Fruit fly (Drosophila melanogaster) whole organism, embryonic: ENCODE measurements around the gene CG43400.

ENCODE experiments used
- Abd-B ChIP-seq: fragments of 200-800 bp; sonication (Bioruptor generic); optimal IDR thresholded peaks from 2 replicates; lab custom pipeline; 2018; ENCODE audit warnings: missing biosample characterization, mild to moderate bottlenecking, missing genetic modification characterization, moderate library complexity
- Asciz ChIP-seq: fragments of 200-800 bp; sonication (Bioruptor generic); optimal IDR thresholded peaks from 2 replicates; lab custom pipeline; 2017; ENCODE audit warnings: missing biosample characterization, mild to moderate bottlenecking, missing genetic modification characterization, missing genetic modification reagents
- B-H1 ChIP-seq: fragments of 200-800 bp; sonication (Bioruptor generic); IDR thresholded peaks from 3 replicates; pipeline ENCODE4 v1.3.6; 2022; ENCODE audit warnings: missing biosample characterization, missing genetic modification characterization
- CG11723 ChIP-seq: fragments of 200-800 bp; sonication (Bioruptor generic); optimal IDR thresholded peaks from 2 replicates; lab custom pipeline; 2017; ENCODE audit warnings: missing biosample characterization, mild to moderate bottlenecking, missing genetic modification characterization
- CG15514 ChIP-seq: fragments of 200-800 bp; sonication (Bioruptor generic); optimal IDR thresholded peaks from 3 replicates; lab custom pipeline; 2017; ENCODE audit warnings: missing biosample characterization, missing genetic modification characterization, mild to moderate bottlenecking, moderate library complexity, missing genetic modification reagents
- CG17186 ChIP-seq: fragments of 200-800 bp; sonication (Bioruptor generic); optimal IDR thresholded peaks from 3 replicates; lab custom pipeline; 2017; ENCODE audit warnings: missing biosample characterization, missing genetic modification reagents, missing genetic modification characterization
- CG17612 ChIP-seq: fragments of 200-800 bp; sonication (Bioruptor generic); IDR thresholded peaks from 2 replicates; pipeline ENCODE4 v1.3.6; 2022; ENCODE audit warnings: missing biosample characterization, missing genetic modification characterization
- CG18262 ChIP-seq: fragments of 200-800 bp; optimal IDR thresholded peaks from 3 replicates; lab custom pipeline; 2019; ENCODE audit warnings: missing biosample characterization, mild to moderate bottlenecking, missing genetic modification characterization, moderate library complexity
- CG2116 ChIP-seq: fragments of 200-800 bp; sonication (Bioruptor generic); optimal IDR thresholded peaks from 3 replicates; lab custom pipeline; 2018; ENCODE audit warnings: missing biosample characterization, mild to moderate bottlenecking, missing genetic modification characterization
- CG30020 ChIP-seq: fragments of 200-800 bp; optimal IDR thresholded peaks from 2 replicates; lab custom pipeline; 2019; ENCODE audit warnings: missing biosample characterization, mild to moderate bottlenecking, missing genetic modification characterization, moderate library complexity
- CG32532 ChIP-seq: fragments of 200-800 bp; sonication (Bioruptor generic); IDR thresholded peaks from 2 replicates; pipeline ENCODE4 v1.3.6; 2022; ENCODE audit warnings: missing biosample characterization, missing genetic modification characterization
- CG33557 ChIP-seq: fragments of 200-800 bp; sonication (Bioruptor generic); optimal IDR thresholded peaks from 2 replicates; lab custom pipeline; 2019; ENCODE audit warnings: missing biosample characterization, mild to moderate bottlenecking, missing genetic modification characterization, moderate library complexity
- CG34224 ChIP-seq: fragments of 200-800 bp; sonication (Bioruptor generic); IDR thresholded peaks from 3 replicates; pipeline ENCODE4 v1.3.6; 2022; ENCODE audit warnings: missing biosample characterization, missing genetic modification characterization; ENCODE audit not compliant: partially characterized antibody
- CG3847 ChIP-seq: fragments of 200-800 bp; sonication (Bioruptor generic); IDR thresholded peaks from 2 replicates; pipeline ENCODE4 v1.3.6; 2022; ENCODE audit warnings: missing biosample characterization, missing genetic modification characterization
- CG4730 ChIP-seq: fragments of 200-800 bp; sonication (Bioruptor generic); IDR thresholded peaks from 2 replicates; pipeline ENCODE4 v1.3.6; 2022; ENCODE audit warnings: missing biosample characterization, missing genetic modification characterization
- CG7271 ChIP-seq: fragments of 200-800 bp; sonication (Bioruptor generic); optimal IDR thresholded peaks from 2 replicates; lab custom pipeline; 2018; ENCODE audit warnings: missing biosample characterization, mild to moderate bottlenecking, missing genetic modification characterization, moderate library complexity
- CG7786 ChIP-seq: fragments of 200-800 bp; sonication (Bioruptor generic); optimal IDR thresholded peaks from 2 replicates; lab custom pipeline; 2016; ENCODE audit warnings: missing biosample characterization, missing genetic modification characterization
- CG7987 ChIP-seq: fragments of 200-800 bp; sonication (Bioruptor generic); optimal IDR thresholded peaks from 2 replicates; lab custom pipeline; 2018; ENCODE audit warnings: missing biosample characterization, mild to moderate bottlenecking, missing genetic modification characterization, moderate library complexity
- Chrac-16 ChIP-seq: fragments of 200-800 bp; sonication (Bioruptor generic); optimal IDR thresholded peaks from 3 replicates; lab custom pipeline; 2016; ENCODE audit warnings: missing biosample characterization, missing genetic modification characterization
- Dad ChIP-seq: fragments of 200-800 bp; sonication (Bioruptor generic); optimal IDR thresholded peaks from 3 replicates; lab custom pipeline; 2016; ENCODE audit warnings: missing biosample characterization, missing genetic modification characterization
- Doc2 ChIP-seq: fragments of 200-800 bp; sonication (Bioruptor generic); IDR thresholded peaks from 2 replicates; pipeline ENCODE4 v1.3.6; 2022; ENCODE audit warnings: missing biosample characterization, missing genetic modification characterization
- E2f1 ChIP-seq: fragments of 200-800 bp; sonication (Bioruptor generic); IDR thresholded peaks from 2 replicates; pipeline ENCODE4 v1.3.6; 2022; ENCODE audit warnings: missing biosample characterization, missing genetic modification characterization
- HLH4C ChIP-seq: fragments of 200-800 bp; sonication (Bioruptor generic); IDR thresholded peaks from 3 replicates; pipeline ENCODE4 v1.3.6; 2022; ENCODE audit warnings: missing biosample characterization, missing genetic modification characterization; ENCODE audit not compliant: partially characterized antibody
- HLH54F ChIP-seq: fragments of 200-800 bp; sonication (Bioruptor generic); optimal IDR thresholded peaks from 3 replicates; lab custom pipeline; 2016; ENCODE audit warnings: missing biosample characterization, missing genetic modification characterization
- Hr3 ChIP-seq: fragments of 200-800 bp; sonication (Bioruptor generic); optimal IDR thresholded peaks from 3 replicates; lab custom pipeline; 2016; ENCODE audit warnings: missing biosample characterization, missing genetic modification characterization
- Hsf ChIP-seq: fragments of 200-800 bp; sonication (Bioruptor generic); optimal IDR thresholded peaks from 3 replicates; lab custom pipeline; 2016; ENCODE audit warnings: missing biosample characterization, missing genetic modification characterization
- MBD-R2 ChIP-seq: fragments of 200-800 bp; sonication (Bioruptor generic); IDR thresholded peaks from 2 replicates; pipeline ENCODE4 v1.3.6; 2022; ENCODE audit warnings: missing biosample characterization, missing genetic modification characterization
- NfI ChIP-seq: fragments of 200-800 bp; sonication (Bioruptor generic); optimal IDR thresholded peaks from 3 replicates; lab custom pipeline; 2018; ENCODE audit warnings: missing biosample characterization, mild to moderate bottlenecking, missing genetic modification characterization, moderate library complexity
- Optix ChIP-seq: fragments of 200-800 bp; sonication (Bioruptor generic); IDR thresholded peaks from 3 replicates; pipeline ENCODE4 v1.3.6; 2022; ENCODE audit warnings: missing biosample characterization, missing genetic modification characterization
- Pdp1 ChIP-seq, 2 experiments: fragments of 200-800 bp; sonication (Bioruptor generic); optimal IDR thresholded peaks; 3 replicates each; lab custom pipeline; 2016; ENCODE audit warnings: missing biosample characterization in 2 of 2, missing genetic modification characterization in 2 of 2, mild to moderate bottlenecking in 1 of 2, moderate library complexity in 1 of 2
- Poxn ChIP-seq: fragments of 200-800 bp; sonication (Bioruptor generic); IDR thresholded peaks from 2 replicates; pipeline ENCODE4 v1.3.6; 2022; ENCODE audit warnings: missing biosample characterization, missing genetic modification characterization
- Stat92E ChIP-seq, 3 experiments: fragments of >200 bp in 2 of 3; fragments of 200-800 bp in 1 of 3; sonication (Bioruptor generic) in 1 of 3; optimal IDR thresholded peaks; 2 replicates each; lab custom pipeline; 2017 to 2019; ENCODE audit warnings: missing biosample characterization in 3 of 3, missing genetic modification characterization in 3 of 3, mild to moderate bottlenecking in 1 of 3, moderate library complexity in 1 of 3
- ap ChIP-seq: fragments of 200-800 bp; sonication (Bioruptor generic); IDR thresholded peaks from 2 replicates; pipeline ENCODE4 v1.3.6; 2022; ENCODE audit warnings: missing biosample characterization, missing genetic modification characterization
- btn ChIP-seq: fragments of 200-800 bp; sonication (Bioruptor generic); optimal IDR thresholded peaks from 2 replicates; lab custom pipeline; 2016; ENCODE audit warnings: missing biosample characterization, missing genetic modification characterization
- cato ChIP-seq: fragments of 200-800 bp; sonication (Bioruptor generic); optimal IDR thresholded peaks from 2 replicates; lab custom pipeline; 2016; ENCODE audit warnings: missing biosample characterization, missing genetic modification characterization, borderline replicate concordance
- dan ChIP-seq: fragments of 200-800 bp; sonication (Bioruptor generic); IDR thresholded peaks from 2 replicates; pipeline ENCODE4 v1.3.6; 2022; ENCODE audit warnings: missing biosample characterization, missing genetic modification characterization
- dati ChIP-seq: fragments of 200-800 bp; sonication (Bioruptor generic); IDR thresholded peaks from 2 replicates; pipeline ENCODE4 v1.3.6; 2022; ENCODE audit warnings: missing biosample characterization, missing genetic modification characterization
- ems ChIP-seq: fragments of 200-800 bp; sonication (Bioruptor generic); optimal IDR thresholded peaks from 3 replicates; lab custom pipeline; 2016; ENCODE audit warnings: missing biosample characterization, missing genetic modification characterization
- fd96Cb ChIP-seq: fragments of 200-800 bp; sonication (Bioruptor generic); optimal IDR thresholded peaks from 2 replicates; lab custom pipeline; 2018; ENCODE audit warnings: missing biosample characterization, mild to moderate bottlenecking, missing genetic modification characterization, moderate library complexity
- fru ChIP-seq: fragments of >200 bp; optimal IDR thresholded peaks from 2 replicates; lab custom pipeline; 2017
- grau ChIP-seq: fragments of 200-800 bp; optimal IDR thresholded peaks from 3 replicates; lab custom pipeline; 2019; ENCODE audit warnings: missing biosample characterization, mild to moderate bottlenecking, missing genetic modification characterization, moderate library complexity
- gro ChIP-seq: fragments of 200-800 bp; sonication (Bioruptor generic); optimal IDR thresholded peaks from 2 replicates; lab custom pipeline; 2016; ENCODE audit warnings: missing biosample characterization, missing genetic modification characterization
- kay ChIP-seq: fragments of 200-800 bp; sonication (Bioruptor generic); optimal IDR thresholded peaks from 2 replicates; lab custom pipeline; 2016; ENCODE audit warnings: missing biosample characterization, missing genetic modification characterization
- mam ChIP-seq: fragments of 200-800 bp; sonication (Bioruptor generic); optimal IDR thresholded peaks from 3 replicates; lab custom pipeline; 2016; ENCODE audit warnings: missing biosample characterization, missing genetic modification characterization
- otp ChIP-seq: fragments of 200-800 bp; sonication (Bioruptor generic); IDR thresholded peaks from 3 replicates; pipeline ENCODE4, ENCODE4 v1.3.6; 2022; ENCODE audit warnings: missing biosample characterization, missing genetic modification characterization
- p53 ChIP-seq: fragments of 200-800 bp; sonication (Bioruptor generic); optimal IDR thresholded peaks from 2 replicates; lab custom pipeline; 2016; ENCODE audit warnings: missing biosample characterization, missing genetic modification characterization
- peb ChIP-seq: fragments of 200-800 bp; sonication (Bioruptor generic); IDR thresholded peaks from 2 replicates; pipeline ENCODE4 v1.3.6; 2022; ENCODE audit warnings: missing biosample characterization, missing genetic modification characterization
- ranshi ChIP-seq: fragments of 200-800 bp; sonication (Bioruptor generic); IDR thresholded peaks from 2 replicates; pipeline ENCODE4 v1.3.6; 2022; ENCODE audit warnings: missing biosample characterization, missing genetic modification characterization
- scrt ChIP-seq: fragments of 200-800 bp; sonication (Bioruptor generic); optimal IDR thresholded peaks from 2 replicates; lab custom pipeline; 2018; ENCODE audit warnings: missing biosample characterization, mild to moderate bottlenecking, missing genetic modification characterization, moderate library complexity
- ssp ChIP-seq: fragments of 200-800 bp; sonication (Bioruptor generic); IDR thresholded peaks from 2 replicates; pipeline ENCODE4 v1.3.6; 2022; ENCODE audit warnings: missing biosample characterization, missing genetic modification characterization
- wdn ChIP-seq: fragments of 200-800 bp; sonication (Bioruptor generic); IDR thresholded peaks from 2 replicates; pipeline ENCODE4 v1.3.6; 2022; ENCODE audit warnings: missing biosample characterization, missing genetic modification characterization
- zfh2 ChIP-seq: fragments of 200-800 bp; sonication (Bioruptor generic); optimal IDR thresholded peaks from 2 replicates; lab custom pipeline; 2016; ENCODE audit warnings: missing biosample characterization, missing genetic modification characterization

Gene CG43400

DNA sequence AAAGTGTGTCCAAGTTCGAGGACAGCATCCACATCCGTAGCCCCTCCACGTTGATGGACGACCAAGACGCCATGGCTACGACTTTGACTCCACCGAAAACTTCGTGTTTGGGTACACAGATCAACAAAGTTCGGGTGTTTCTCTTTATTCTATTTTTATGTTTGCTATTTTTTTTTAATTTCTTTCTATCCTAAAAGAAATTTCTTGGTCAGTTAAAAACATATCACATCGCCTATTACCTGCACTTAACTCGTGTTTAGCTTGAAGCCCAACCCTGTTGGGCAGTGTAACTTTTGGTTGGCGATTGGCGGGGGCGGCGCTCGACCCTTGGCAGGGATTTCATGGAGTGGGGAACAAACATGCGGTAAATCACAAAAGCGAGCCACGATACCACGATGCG, 17.1 kb upstream of the CG43400 start (continued):
- TF ChIP-seq Doc2 (no peak), CG18262 (tag; lab: Kevin White, UChicago) (peak; percentile 59), btn (GFP tag; lab: Kevin White, UChicago) (peak; percentile 29), Stat92E (GFP tag; optimal IDR thresholded peaks at IDR 0.05; lab: Kevin White, UChicago) (no peak), Asciz (peak; percentile 13), HLH54F (no peak), gro (GFP tag; lab: Kevin White, UChicago) (no peak), CG33557 (GFP tag; lab: Kevin White, UChicago) (peak; percentile 33), Dad (GFP tag; lab: Kevin White, UChicago) (no peak), B-H1 (GFP tag; lab: Robert Waterston, UW) (peak; percentile 18; the same call in 1 of the 3 replicates), dati (GFP tag; lab: Robert Waterston, UW) (no peak), CG7987 (GFP tag; lab: Kevin White, UChicago) (no peak), dan (GFP tag; lab: Robert Waterston, UW) (no peak), MBD-R2 (GFP tag; lab: Robert Waterston, UW) (0 out of 2 replicates have a peak, but pooled peaks have one; percentile 5), CG30020 (tag; lab: Kevin White, UChicago) (no peak), ap (GFP tag; lab: Robert Waterston, UW) (peak; percentile 45; the same call in 1 of the 2 replicates), E2f1 (GFP tag; lab: Robert Waterston, UW) (peak; percentile 54), peb (GFP tag; lab: Robert Waterston, UW) (peak; percentile 38; the same call in 1 of the 2 replicates), CG2116 (no peak), CG3847 (GFP tag; lab: Robert Waterston, UW) (peak; percentile 55), p53 (no peak), cato (no peak), NfI (GFP tag; lab: Kevin White, UChicago) (no peak), zfh2 (GFP tag; lab: Kevin White, UChicago) (no peak), ssp (GFP tag; lab: Robert Waterston, UW) (peak; percentile 45; the same call in 1 of the 2 replicates), Hsf (peak; percentile 23), grau (peak; percentile 27), Optix (GFP tag; lab: Robert Waterston, UW) (peak; percentile 47; the same call in 1 of the 3 replicates), Chrac-16 (peak; percentile 0), ems (GFP tag; lab: Kevin White, UChicago) (peak; percentile 4), CG32532 (GFP tag; lab: Robert Waterston, UW) (peak; percentile 48), mam (GFP tag; lab: Kevin White, UChicago) (no peak), CG34224 (GFP tag; lab: Robert Waterston, UW) (no peak), Pdp1 (GFP tag; optimal IDR thresholded peaks at IDR 0.05; lab: Kevin White, UChicago) (peak in 1 of 2 experiments; percentile 22), scrt (GFP tag; lab: Kevin White, UChicago) (peak; percentile 34), Hr3 (GFP tag; lab: Kevin White, UChicago) (peak; percentile 6), otp (GFP tag; lab: Robert Waterston, UW) (peak; percentile 75), CG7786 (GFP tag; lab: Kevin White, UChicago) (no peak), wdn (GFP tag; lab: Robert Waterston, UW) (no peak), CG17186 (GFP tag; lab: Kevin White, UChicago) (no peak), CG4730 (GFP tag; lab: Robert Waterston, UW) (no peak), kay (GFP tag; lab: Kevin White, UChicago) (no peak), CG15514 (GFP tag; lab: Kevin White, UChicago) (peak; percentile 40), Abd-B (GFP tag; lab: Kevin White, UChicago) (no peak), fd96Cb (peak; percentile 64), CG7271 (tag; lab: Kevin White, UChicago) (no peak), CG17612 (no peak), CG11723 (GFP tag; lab: Kevin White, UChicago) (peak; percentile 25), Poxn (GFP tag; lab: Robert Waterston, UW) (no peak), HLH4C (no peak), fru (lab: Kevin White, UChicago) (no peak), ranshi (GFP tag; lab: Robert Waterston, UW) (peak; percentile 30; the same call in 1 of the 2 replicates)
